Fruit fly (Drosophila melanogaster) whole organism, embryonic: ENCODE measurements around the gene Ilk.
A peak's percentile ranks its signal among the peaks of the same experiment; 100 is the strongest.

ENCODE experiments used
- CG12219 ChIP-seq: fragments of 200-800 bp; sonication (Bioruptor generic); optimal IDR thresholded peaks from 3 replicates; lab custom pipeline; 2018; ENCODE audit warnings: missing biosample characterization, mild to moderate bottlenecking, missing genetic modification characterization
- CG12769 ChIP-seq: fragments of 200-800 bp; sonication (Bioruptor generic); optimal IDR thresholded peaks from 2 replicates; lab custom pipeline; 2019; ENCODE audit warnings: missing biosample characterization, mild to moderate bottlenecking, missing genetic modification characterization, moderate library complexity
- CG15269 ChIP-seq: fragments of 200-800 bp; sonication (Bioruptor generic); optimal IDR thresholded peaks from 2 replicates; lab custom pipeline; 2018; ENCODE audit warnings: missing biosample characterization, mild to moderate bottlenecking, missing genetic modification characterization, moderate library complexity
- CG17829 ChIP-seq: fragments of 200-800 bp; optimal IDR thresholded peaks from 2 replicates; lab custom pipeline; 2019; ENCODE audit warnings: missing biosample characterization, mild to moderate bottlenecking, missing genetic modification characterization, moderate library complexity
- CG2889 ChIP-seq: fragments of 200-800 bp; sonication (Bioruptor generic); IDR thresholded peaks from 3 replicates; pipeline ENCODE4 v1.3.6; 2022; ENCODE audit warnings: missing biosample characterization, missing genetic modification characterization
- CG3065 ChIP-seq: fragments of 200-800 bp; sonication (Bioruptor generic); optimal IDR thresholded peaks from 2 replicates; lab custom pipeline; 2016; ENCODE audit warnings: missing biosample characterization, missing genetic modification characterization
- CG32772 ChIP-seq: fragments of 200-800 bp; sonication (Bioruptor generic); IDR thresholded peaks from 2 replicates; pipeline ENCODE4 v1.3.6; 2022; ENCODE audit warnings: missing biosample characterization, missing genetic modification characterization
- CG3838 ChIP-seq: fragments of 200-800 bp; sonication (Bioruptor generic); optimal IDR thresholded peaks from 3 replicates; lab custom pipeline; 2016; ENCODE audit warnings: missing biosample characterization, missing genetic modification characterization
- CG3847 ChIP-seq: fragments of 200-800 bp; sonication (Bioruptor generic); IDR thresholded peaks from 2 replicates; pipeline ENCODE4 v1.3.6; 2022; ENCODE audit warnings: missing biosample characterization, missing genetic modification characterization
- CG42726 ChIP-seq: fragments of 200-800 bp; sonication (Bioruptor generic); IDR thresholded peaks from 2 replicates; pipeline ENCODE4 v1.3.6; 2022; ENCODE audit warnings: missing biosample characterization, missing genetic modification characterization; ENCODE audit not compliant: partially characterized antibody
- CG4282 ChIP-seq: fragments of 200-800 bp; sonication (Bioruptor generic); optimal IDR thresholded peaks from 2 replicates; lab custom pipeline; 2016; ENCODE audit warnings: missing biosample characterization, missing genetic modification characterization
- CG4617 ChIP-seq: fragments of 200-800 bp; sonication (Bioruptor generic); optimal IDR thresholded peaks from 3 replicates; lab custom pipeline; 2016; ENCODE audit warnings: missing biosample characterization, missing genetic modification characterization, borderline replicate concordance
- CG4730 ChIP-seq: fragments of 200-800 bp; sonication (Bioruptor generic); IDR thresholded peaks from 2 replicates; pipeline ENCODE4 v1.3.6; 2022; ENCODE audit warnings: missing biosample characterization, missing genetic modification characterization
- CG4820 ChIP-seq: fragments of 200-800 bp; sonication (Bioruptor generic); optimal IDR thresholded peaks from 3 replicates; lab custom pipeline; 2016; ENCODE audit warnings: missing biosample characterization, missing genetic modification characterization
- Deaf1 ChIP-seq: fragments of 200-800 bp; optimal IDR thresholded peaks from 3 replicates; lab custom pipeline; 2019; ENCODE audit warnings: missing biosample characterization, mild to moderate bottlenecking, missing genetic modification characterization, moderate library complexity
- Drgx ChIP-seq: fragments of 200-800 bp; sonication (Bioruptor generic); IDR thresholded peaks from 2 replicates; pipeline ENCODE4 v1.3.6; 2022; ENCODE audit warnings: missing biosample characterization, missing genetic modification characterization
- Elba2 ChIP-seq: fragments of 200-800 bp; sonication (Bioruptor generic); optimal IDR thresholded peaks from 3 replicates; lab custom pipeline; 2016; ENCODE audit warnings: missing biosample characterization, missing genetic modification characterization
- Ets65A ChIP-seq: fragments of 200-800 bp; sonication (Bioruptor generic); peaks from one replicate; lab custom pipeline; 2016; ENCODE audit warnings: missing biosample characterization, missing genetic modification characterization
- Ets97D ChIP-seq: fragments of 200-800 bp; sonication (Bioruptor generic); optimal IDR thresholded peaks from 3 replicates; lab custom pipeline; 2016; ENCODE audit warnings: missing biosample characterization, missing genetic modification characterization
- Tbp ChIP-seq: fragments of >200 bp; optimal IDR thresholded peaks from 2 replicates; lab custom pipeline; 2018; ENCODE audit warnings: missing biosample characterization, missing genetic modification characterization
- Trl ChIP-seq, 3 experiments: fragments of >200 bp in 2 of 3; fragments of 200-800 bp in 1 of 3; sonication (Bioruptor generic) in 1 of 3; optimal IDR thresholded peaks; 2 replicates in 1 of 3; 3 replicates in 2 of 3; lab custom pipeline; 2016 to 2017; ENCODE audit warnings: missing biosample characterization in 1 of 3, missing genetic modification characterization in 1 of 3
- ash1 ChIP-seq: fragments of 200-800 bp; sonication (Bioruptor generic); optimal IDR thresholded peaks from 2 replicates; lab custom pipeline; 2018; ENCODE audit warnings: missing biosample characterization, mild to moderate bottlenecking, missing genetic modification characterization
- bsh ChIP-seq, 2 experiments: fragments of 200-800 bp; sonication (Bioruptor generic); optimal IDR thresholded peaks; 2 replicates each; lab custom pipeline; 2017 to 2018; ENCODE audit warnings: mild to moderate bottlenecking in 2 of 2, missing biosample characterization in 2 of 2, missing genetic modification characterization in 2 of 2, moderate library complexity in 1 of 2
- cg ChIP-seq: fragments of 200-800 bp; sonication (Bioruptor generic); optimal IDR thresholded peaks from 3 replicates; lab custom pipeline; 2019; ENCODE audit warnings: missing biosample characterization, mild to moderate bottlenecking, missing genetic modification characterization, moderate library complexity
- chinmo ChIP-seq: fragments of 200-800 bp; sonication (Bioruptor generic); IDR thresholded peaks from 4 replicates; pipeline ENCODE4 v1.3.6; 2022; ENCODE audit warnings: missing biosample characterization, missing genetic modification characterization; ENCODE audit not compliant: partially characterized antibody
- crol ChIP-seq: fragments of 200-800 bp; sonication (Bioruptor generic); IDR thresholded peaks from 2 replicates; pipeline ENCODE4 v1.3.6; 2022; ENCODE audit warnings: missing biosample characterization, missing genetic modification characterization
- gsb ChIP-seq: fragments of 200-800 bp; sonication (Bioruptor generic); IDR thresholded peaks from 2 replicates; pipeline ENCODE4 v1.3.6; 2022; ENCODE audit warnings: missing biosample characterization, missing genetic modification characterization
- ro ChIP-seq: fragments of 200-800 bp; sonication (Bioruptor generic); IDR thresholded peaks from 2 replicates; pipeline ENCODE4 v1.3.6; 2022; ENCODE audit warnings: missing biosample characterization, missing genetic modification characterization
- sim ChIP-seq: fragments of 200-800 bp; sonication (Bioruptor generic); IDR thresholded peaks from 2 replicates; pipeline ENCODE4 v1.3.6; 2022; ENCODE audit warnings: missing biosample characterization, missing genetic modification characterization
- tgo ChIP-seq: fragments of 200-800 bp; sonication (Bioruptor generic); IDR thresholded peaks from 3 replicates; pipeline ENCODE4 v1.3.6; 2022; ENCODE audit warnings: missing biosample characterization, missing genetic modification characterization
- yki ChIP-seq: fragments of >200 bp; optimal IDR thresholded peaks from 3 replicates; lab custom pipeline; 2018
- z ChIP-seq: fragments of 200-800 bp; sonication (Bioruptor generic); IDR thresholded peaks from 3 replicates; pipeline ENCODE4 v1.3.6; 2022; ENCODE audit warnings: missing biosample characterization, missing genetic modification characterization

Gene Ilk

DNA sequence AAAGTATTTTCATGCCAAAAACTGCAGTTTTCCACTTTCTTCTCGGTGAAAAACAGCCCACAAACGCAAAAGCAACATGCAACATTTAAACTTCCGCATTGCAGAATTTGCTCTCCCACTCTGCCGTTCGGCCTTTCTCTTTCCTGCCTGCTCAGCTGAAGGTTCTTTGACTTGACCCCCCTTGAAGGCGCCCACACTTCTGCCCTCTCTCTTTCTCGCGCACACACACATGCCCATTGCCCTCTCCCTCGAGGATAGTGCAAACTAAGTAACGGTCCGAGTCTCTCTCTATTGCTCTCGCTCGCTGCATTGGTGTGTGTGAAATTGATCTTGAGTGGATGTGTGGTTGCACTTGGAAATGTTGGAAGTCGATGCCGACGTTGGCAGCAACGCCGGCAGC lies 8.9 kb downstream of the Ilk start:
- 0 out of 3 replicates have a peak, but pooled peaks have one; percentile 33 for TF ChIP-seq z
- TF ChIP-seq crol (GFP tag; lab: Robert Waterston, UW), result peak; percentile 28; the same call in 1 of the 2 replicates
- TF ChIP-seq Trl (optimal IDR thresholded peaks at IDR 0.05; lab: Kevin White, UChicago), result peak in 1 of 2 experiments; percentile 44
- TF ChIP-seq Trl (GFP tag; optimal IDR thresholded peaks at IDR 0.05; lab: Kevin White, UChicago), result no peak
- no peak for TF ChIP-seq Ets97D (GFP tag; lab: Kevin White, UChicago)
- no peak for TF ChIP-seq tgo (GFP tag; lab: Robert Waterston, UW)
- peak; percentile 38 for TF ChIP-seq cg (GFP tag; lab: Kevin White, UChicago)

dm6 chr3L:21226309-21226708 lies 9.6 kb downstream of the Ilk start, which contains the start of gene Eip78C:
TSS of gene Eip78C (plus strand) at chr3L:21226609.
- TF ChIP-seq CG4617 (no peak), CG32772 (GFP tag; lab: Robert Waterston, UW) (no peak), Elba2 (GFP tag; lab: Kevin White, UChicago) (no peak), chinmo (GFP tag; lab: Robert Waterston, UW) (no peak), cg (GFP tag; lab: Kevin White, UChicago) (peak; percentile 30), CG15269 (tag; lab: Kevin White, UChicago) (no peak), gsb (0 out of 2 replicates have a peak, but pooled peaks have one; percentile 12), sim (GFP tag; lab: Robert Waterston, UW) (no peak), Trl (optimal IDR thresholded peaks at IDR 0.05; lab: Kevin White, UChicago) (peak in 1 of 2 experiments; percentile 11), Trl (GFP tag; optimal IDR thresholded peaks at IDR 0.05; lab: Kevin White, UChicago) (no peak)

- peak in 1 of 2 experiments; percentile 10 for TF ChIP-seq bsh (GFP tag; optimal IDR thresholded peaks at IDR 0.05; lab: Kevin White, UChicago)
- no peak for TF ChIP-seq Tbp (GFP tag; lab: Kevin White, UChicago)
- TF ChIP-seq ash1 (GFP tag; lab: Kevin White, UChicago), result no peak
- TF ChIP-seq ro (GFP tag; lab: Robert Waterston, UW), result no peak
- TF ChIP-seq CG2889 (GFP tag; lab: Robert Waterston, UW), result no peak
- peak; percentile 76 for TF ChIP-seq Drgx (GFP tag; lab: Robert Waterston, UW)
- TF ChIP-seq yki (lab: Kevin White, UChicago), result no peak
- no peak for TF ChIP-seq CG17829 (tag; lab: Kevin White, UChicago)
- no peak for TF ChIP-seq CG4820
- TF ChIP-seq CG12769 (tag; lab: Kevin White, UChicago), result no peak
- no peak for TF ChIP-seq CG4282 (GFP tag; lab: Kevin White, UChicago)
- no peak for TF ChIP-seq CG3065 (GFP tag; lab: Kevin White, UChicago)
- no peak for TF ChIP-seq Deaf1
Observed at dm6 chr3L:21229764-21230163, 13.1 kb downstream of the Ilk start.

- TF ChIP-seq CG4820 (no peak), CG3847 (GFP tag; lab: Robert Waterston, UW) (0 out of 2 replicates have a peak, but pooled peaks have one; percentile 13)
Observed at dm6 chr3L:21230762-21231161, 14.1 kb downstream of the Ilk start.

- TF ChIP-seq CG4730 (0 out of 2 replicates have a peak, but pooled peaks have one; percentile 7), Drgx (GFP tag; lab: Robert Waterston, UW) (peak; percentile 78), bsh (GFP tag; optimal IDR thresholded peaks at IDR 0.05; lab: Kevin White, UChicago) (peak in 1 of 2 experiments; percentile 86), Ets65A (peak; percentile 14), CG42726 (no peak)
- TF ChIP-seq, all 482 proteins: peak for 4
Observed at dm6 chr3L:21236959-21237551, 20.4 kb downstream of the Ilk start.

DNA sequence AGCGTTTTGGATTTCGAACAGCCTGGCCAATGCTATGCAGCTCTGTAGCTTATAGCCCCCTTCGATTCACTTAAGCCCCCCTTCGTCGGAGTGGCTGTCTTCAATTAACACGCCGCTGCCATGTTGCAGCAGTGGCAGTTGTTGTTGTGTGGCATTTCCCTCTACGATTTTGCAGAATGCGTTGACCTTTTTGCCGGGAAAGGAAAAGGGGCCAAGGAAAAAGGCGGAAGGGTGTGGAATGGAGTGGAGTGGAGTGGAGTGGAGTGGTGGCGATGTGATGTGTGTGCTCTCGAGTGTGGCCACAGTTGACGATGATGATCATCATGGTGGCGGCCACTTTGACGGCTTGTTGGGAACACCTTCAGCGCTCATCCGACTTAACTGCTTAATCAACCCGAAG lies 21.7 kb downstream of the Ilk start:
- TF ChIP-seq Ets65A (peak; percentile 59), CG12219 (no peak), CG3838 (GFP tag; lab: Kevin White, UChicago) (no peak), Drgx (GFP tag; lab: Robert Waterston, UW) (0 out of 2 replicates have a peak, but pooled peaks have one; percentile 9)
